Fruit fly (Drosophila melanogaster): ENCODE measurements around the gene SamDC.

dm6 chr2L:10322773-10323487 lies 16.3 kb upstream of the SamDC start, which contains the start of gene CG5381:
- TF ChIP-seq CG8478 (optimal IDR thresholded peaks at IDR 0.05) (no peak), CTCF (optimal IDR thresholded peaks at IDR 0.05) (no peak)

All from S2 (cell line).